Worm (Caenorhabditis elegans): Measurements from ENCODE around the gene srh-32.

- TF ChIP-seq nhr-28 (tag; optimal IDR thresholded peaks at IDR 0.05): no peak
- no peak for TF ChIP-seq skn-1 (tag; optimal IDR thresholded peaks at IDR 0.05)
- TF ChIP-seq nhr-25 (tag; optimal IDR thresholded peaks at IDR 0.05; ENCODE audit: borderline replicate concordance, insufficient read depth): no peak
- no peak for TF ChIP-seq ama-1 (optimal IDR thresholded peaks at IDR 0.05)
- no peak for TF ChIP-seq lsy-2 (tag; optimal IDR thresholded peaks at IDR 0.05)
- TF ChIP-seq nhr-111 (GFP tag; optimal IDR thresholded peaks at IDR 0.05): no peak
- no peak for TF ChIP-seq egl-27 (tag; optimal IDR thresholded peaks at IDR 0.05)
Measured at ce11 chrV:17700728-17701262, at the start of gene srh-32, which contains the start of gene Y26G10.5.
